Worm (Caenorhabditis elegans): ENCODE data around the gene mans-3.

mans-3 gene

ce11 chrX:5119246-5119645 lies 45.9 kb upstream of the mans-3 start (continued):
- TF ChIP-seq Y75B8A.6 (GFP tag; IDR thresholded peaks at IDR 0.05) (no peak), ceh-20 (GFP tag; IDR thresholded peaks at IDR 0.05) (0 out of 2 replicates have a peak, but pooled peaks have one; percentile 45), dmd-8 (GFP tag; IDR thresholded peaks at IDR 0.05) (no peak), gei-8 (GFP tag; optimal IDR thresholded peaks at IDR 0.05) (no peak), nhr-76 (tag; optimal IDR thresholded peaks at IDR 0.05) (no peak)

ce11 chrX:5119686-5120085 lies 45.5 kb upstream of the mans-3 start:
- TF ChIP-seq ztf-11 (tag; optimal IDR thresholded peaks at IDR 0.05) (no peak), ceh-62 (tag; optimal IDR thresholded peaks at IDR 0.05) (no peak), lin-29 (GFP tag; IDR thresholded peaks at IDR 0.05) (no peak), duxl-1 (tag; optimal IDR thresholded peaks at IDR 0.05; ENCODE audit: poor library complexity) (no peak), skn-1 (tag; optimal IDR thresholded peaks at IDR 0.05) (no peak), aha-1 (tag) (peak; percentile 92), vab-7 (GFP tag; IDR thresholded peaks at IDR 0.05) (no peak), ceh-82 (tag; optimal IDR thresholded peaks at IDR 0.05) (no peak), attf-4 (tag; optimal IDR thresholded peaks at IDR 0.05) (no peak), dmd-8 (GFP tag; IDR thresholded peaks at IDR 0.05) (no peak), T20F7.1 (GFP tag; optimal IDR thresholded peaks at IDR 0.05) (peak; percentile 6), nhr-28 (tag; optimal IDR thresholded peaks at IDR 0.05) (no peak)

ce11 chrX:5120196-5120595 lies 45.0 kb upstream of the mans-3 start:
- TF ChIP-seq aha-1 (tag): peak; percentile 75
- TF ChIP-seq lin-15B (tag; optimal IDR thresholded peaks at IDR 0.05): no peak
- TF ChIP-seq tra-1 (GFP tag; IDR thresholded peaks at IDR 0.05): no peak
- TF ChIP-seq lin-29 (GFP tag; IDR thresholded peaks at IDR 0.05): no peak
- no peak for TF ChIP-seq fkh-10 (GFP tag; optimal IDR thresholded peaks at IDR 0.05)
- no peak for TF ChIP-seq zfp-3 (GFP tag; conservative IDR thresholded peaks at IDR 0.05)
- TF ChIP-seq php-3 (GFP tag; IDR thresholded peaks at IDR 0.05): no peak
- TF ChIP-seq hlh-30 (tag; optimal IDR thresholded peaks at IDR 0.05; ENCODE audit: insufficient read depth): peak; percentile 49
- no peak for TF ChIP-seq ces-1 (GFP tag; optimal IDR thresholded peaks at IDR 0.05)
- no peak for TF ChIP-seq aly-2 (tag; optimal IDR thresholded peaks at IDR 0.05)

ce11 chrX:5120807-5121206 lies 44.4 kb upstream of the mans-3 start:
- no peak for TF ChIP-seq F10B5.3 (tag; optimal IDR thresholded peaks at IDR 0.05)
- no peak for TF ChIP-seq dmd-9 (GFP tag; IDR thresholded peaks at IDR 0.05)
- peak in 1 of 2 experiments; percentile 73 for TF ChIP-seq unc-62 (GFP tag; optimal IDR thresholded peaks at IDR 0.05 in 1 of 2)
- TF ChIP-seq unc-62 (tag; optimal IDR thresholded peaks at IDR 0.05): no peak
- TF ChIP-seq spr-1 (tag; optimal IDR thresholded peaks at IDR 0.05): no peak
- 0 out of 2 replicates have a peak, but pooled peaks have one; percentile 7 for TF ChIP-seq tra-1 (GFP tag; IDR thresholded peaks at IDR 0.05)
- peak; percentile 12 for TF ChIP-seq mes-2 (tag; optimal IDR thresholded peaks at IDR 0.05; ENCODE audit: poor library complexity, severe bottlenecking)

ce11 chrX:5121789-5122188 lies 43.4 kb upstream of the mans-3 start:
- no peak for TF ChIP-seq mxl-3 (GFP tag; optimal IDR thresholded peaks at IDR 0.05)
- TF ChIP-seq Y105C5A.15 (GFP tag; IDR thresholded peaks at IDR 0.05): no peak
- peak in 1 of 2 experiments; percentile 39 for TF ChIP-seq lsy-2 (tag; optimal IDR thresholded peaks at IDR 0.05)
- no peak for TF ChIP-seq zip-2 (tag; optimal IDR thresholded peaks at IDR 0.05)
- TF ChIP-seq ceh-62 (tag; optimal IDR thresholded peaks at IDR 0.05): no peak
- no peak for TF ChIP-seq mdt-29 (GFP tag; IDR thresholded peaks at IDR 0.05)
- TF ChIP-seq zfp-3 (GFP tag; conservative IDR thresholded peaks at IDR 0.05): no peak
- peak; percentile 37; the same call in 1 of the 2 replicates for TF ChIP-seq egl-43 (GFP tag; IDR thresholded peaks at IDR 0.05)
- TF ChIP-seq pha-4 (GFP tag; IDR thresholded peaks at IDR 0.05): no peak
- no peak for TF ChIP-seq pha-4 (tag; optimal IDR thresholded peaks at IDR 0.05)
- TF ChIP-seq lin-1 (GFP tag; IDR thresholded peaks at IDR 0.05): no peak
- no peak for TF ChIP-seq madf-5 (GFP tag; IDR thresholded peaks at IDR 0.05)
- no peak for TF ChIP-seq ZK337.2 (GFP tag; IDR thresholded peaks at IDR 0.05)
- peak; percentile 21 for TF ChIP-seq rbr-2 (tag; optimal IDR thresholded peaks at IDR 0.05)
- 0 out of 2 replicates have a peak, but pooled peaks have one; percentile 13 for TF ChIP-seq ctbp-1 (GFP tag; IDR thresholded peaks at IDR 0.05)
- no peak for TF ChIP-seq daf-8 (GFP tag; IDR thresholded peaks at IDR 0.05)
- TF ChIP-seq arid-1 (GFP tag; conservative IDR thresholded peaks at IDR 0.05): no peak
- TF ChIP-seq mep-1 (tag; optimal IDR thresholded peaks at IDR 0.05): peak; percentile 34
- TF ChIP-seq ama-1 (optimal IDR thresholded peaks at IDR 0.05): no peak

Data from whole organism, L4 larva.